Worm (Caenorhabditis elegans): ENCODE data around the gene T17H7.7.

DNA sequence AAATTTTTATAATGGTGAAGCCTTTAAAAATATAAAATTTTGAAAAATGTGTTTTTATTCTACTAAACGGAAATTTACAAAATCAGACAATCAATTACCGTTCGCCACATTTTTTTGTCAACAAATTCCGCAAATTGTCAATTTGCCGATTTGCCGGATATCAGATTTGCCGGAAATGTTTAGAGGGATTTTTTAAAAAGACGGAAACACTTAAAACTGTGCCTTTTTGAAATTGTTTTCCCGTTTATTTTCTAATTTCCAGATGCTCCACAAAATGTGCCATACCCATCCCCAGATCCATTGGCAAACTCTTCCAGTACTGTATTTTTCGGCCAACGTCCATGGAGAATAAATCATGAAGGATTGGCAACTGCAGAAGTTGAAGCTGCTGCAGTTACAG lies 39.6 kb upstream of the T17H7.7 start:
- no peak for TF ChIP-seq pha-4 (tag; optimal IDR thresholded peaks at IDR 0.05)
- no peak for TF ChIP-seq eor-1 (tag; optimal IDR thresholded peaks at IDR 0.05)
- TF ChIP-seq ama-1 (optimal IDR thresholded peaks at IDR 0.05), result no peak
- TF ChIP-seq ZK546.5 (tag; optimal IDR thresholded peaks at IDR 0.05), result no peak
- TF ChIP-seq hmg-11 (tag; optimal IDR thresholded peaks at IDR 0.05), result no peak
- no peak for TF ChIP-seq zag-1 (tag; optimal IDR thresholded peaks at IDR 0.05)
- no peak for TF ChIP-seq elt-1 (tag; optimal IDR thresholded peaks at IDR 0.05)
- no peak for TF ChIP-seq nhr-12 (tag; optimal IDR thresholded peaks at IDR 0.05)
- no peak for TF ChIP-seq ztf-11 (tag; optimal IDR thresholded peaks at IDR 0.05)
- no peak for TF ChIP-seq nfya-1 (tag; optimal IDR thresholded peaks at IDR 0.05; ENCODE audit: insufficient read depth)
- TF ChIP-seq skn-1 (tag; optimal IDR thresholded peaks at IDR 0.05), result no peak
- TF ChIP-seq egl-5 (tag; optimal IDR thresholded peaks at IDR 0.05), result no peak
- no peak for TF ChIP-seq elt-3 (tag; optimal IDR thresholded peaks at IDR 0.05)
- TF ChIP-seq nhr-76 (tag; optimal IDR thresholded peaks at IDR 0.05), result no peak
